Fruit fly (Drosophila melanogaster) whole organism, embryonic: ENCODE measurements around the gene Ubqn.

Experiments used
- Ada2b ChIP-seq: fragments of 200-800 bp; sonication (Bioruptor generic); IDR thresholded peaks from 2 replicates; pipeline ENCODE4 v1.3.6; 2022; ENCODE audit warnings: missing biosample characterization, missing genetic modification characterization
- CG10959 ChIP-seq: fragments of 200-800 bp; sonication (Bioruptor generic); IDR thresholded peaks from 2 replicates; pipeline ENCODE4 v1.3.6; 2022; ENCODE audit warnings: missing biosample characterization, missing genetic modification characterization
- CG11696 ChIP-seq: fragments of 200-800 bp; sonication (Bioruptor generic); IDR thresholded peaks from 2 replicates; pipeline ENCODE4 v1.3.6; 2022; ENCODE audit warnings: missing biosample characterization, missing genetic modification characterization
- CG11723 ChIP-seq: fragments of 200-800 bp; sonication (Bioruptor generic); optimal IDR thresholded peaks from 2 replicates; lab custom pipeline; 2017; ENCODE audit warnings: missing biosample characterization, mild to moderate bottlenecking, missing genetic modification characterization
- CG14710 ChIP-seq: fragments of 200-800 bp; sonication (Bioruptor generic); optimal IDR thresholded peaks from 3 replicates; lab custom pipeline; 2019; ENCODE audit warnings: missing biosample characterization, mild to moderate bottlenecking, missing genetic modification characterization, moderate library complexity
- CG16813 ChIP-seq: fragments of 200-800 bp; sonication (Bioruptor generic); IDR thresholded peaks from 3 replicates; pipeline ENCODE4 v1.3.6; 2022; ENCODE audit warnings: missing biosample characterization, missing genetic modification characterization; ENCODE audit not compliant: partially characterized antibody
- CG17186 ChIP-seq: fragments of 200-800 bp; sonication (Bioruptor generic); optimal IDR thresholded peaks from 3 replicates; lab custom pipeline; 2017; ENCODE audit warnings: missing biosample characterization, missing genetic modification reagents, missing genetic modification characterization
- CG17361 ChIP-seq: fragments of 200-800 bp; sonication (Bioruptor generic); IDR thresholded peaks from 3 replicates; pipeline ENCODE4 v1.3.6; 2022; ENCODE audit warnings: missing biosample characterization, missing genetic modification characterization
- CG17568 ChIP-seq: fragments of 200-800 bp; sonication (Bioruptor generic); optimal IDR thresholded peaks from 2 replicates; lab custom pipeline; 2018; ENCODE audit warnings: missing biosample characterization, mild to moderate bottlenecking, missing genetic modification characterization, moderate library complexity
- CG17829 ChIP-seq: fragments of 200-800 bp; optimal IDR thresholded peaks from 2 replicates; lab custom pipeline; 2019; ENCODE audit warnings: missing biosample characterization, mild to moderate bottlenecking, missing genetic modification characterization, moderate library complexity
- CG2712 ChIP-seq: fragments of 200-800 bp; optimal IDR thresholded peaks from 3 replicates; lab custom pipeline; 2019; ENCODE audit warnings: missing biosample characterization, mild to moderate bottlenecking, missing genetic modification characterization, moderate library complexity
- CG30020 ChIP-seq: fragments of 200-800 bp; optimal IDR thresholded peaks from 2 replicates; lab custom pipeline; 2019; ENCODE audit warnings: missing biosample characterization, mild to moderate bottlenecking, missing genetic modification characterization, moderate library complexity
- CG31365 ChIP-seq: fragments of 200-800 bp; sonication (Bioruptor generic); optimal IDR thresholded peaks from 2 replicates; lab custom pipeline; 2018; ENCODE audit warnings: missing biosample characterization, mild to moderate bottlenecking, missing genetic modification characterization
- CG32772 ChIP-seq: fragments of 200-800 bp; sonication (Bioruptor generic); IDR thresholded peaks from 2 replicates; pipeline ENCODE4 v1.3.6; 2022; ENCODE audit warnings: missing biosample characterization, missing genetic modification characterization
- CG4360 ChIP-seq: fragments of 200-800 bp; sonication (Bioruptor generic); IDR thresholded peaks from 2 replicates; pipeline ENCODE4 v1.3.6; 2022; ENCODE audit warnings: missing biosample characterization, missing genetic modification characterization
- CG43689 ChIP-seq: fragments of 200-800 bp; sonication (Bioruptor generic); IDR thresholded peaks from 2 replicates; pipeline ENCODE4 v1.3.6; 2022; ENCODE audit warnings: missing biosample characterization, missing genetic modification characterization
- CG4730 ChIP-seq: fragments of 200-800 bp; sonication (Bioruptor generic); IDR thresholded peaks from 2 replicates; pipeline ENCODE4 v1.3.6; 2022; ENCODE audit warnings: missing biosample characterization, missing genetic modification characterization
- CG4820 ChIP-seq: fragments of 200-800 bp; sonication (Bioruptor generic); optimal IDR thresholded peaks from 3 replicates; lab custom pipeline; 2016; ENCODE audit warnings: missing biosample characterization, missing genetic modification characterization
- CG5245 ChIP-seq: fragments of 200-800 bp; sonication (Bioruptor generic); optimal IDR thresholded peaks from 3 replicates; lab custom pipeline; 2016; ENCODE audit warnings: missing biosample characterization, missing genetic modification characterization
- CG6254 ChIP-seq: fragments of 200-800 bp; sonication (Bioruptor generic); optimal IDR thresholded peaks from 3 replicates; lab custom pipeline; 2017; ENCODE audit warnings: mild to moderate bottlenecking, missing biosample characterization, missing genetic modification reagents, missing genetic modification characterization
- CG6813 ChIP-seq: fragments of 200-800 bp; sonication (Bioruptor generic); optimal IDR thresholded peaks from 2 replicates; lab custom pipeline; 2017; ENCODE audit warnings: missing biosample characterization, missing genetic modification characterization, mild to moderate bottlenecking, moderate library complexity, missing genetic modification reagents
- CG9437 ChIP-seq: fragments of 200-800 bp; sonication (Bioruptor generic); optimal IDR thresholded peaks from 2 replicates; lab custom pipeline; 2018; ENCODE audit warnings: missing biosample characterization, mild to moderate bottlenecking, missing genetic modification characterization
- Dek ChIP-seq: fragments of 200-800 bp; sonication (Bioruptor generic); optimal IDR thresholded peaks from 3 replicates; lab custom pipeline; 2019; ENCODE audit warnings: missing biosample characterization, mild to moderate bottlenecking, missing genetic modification characterization, moderate library complexity
- Dll ChIP-seq: fragments of 200-800 bp; sonication (Bioruptor generic); IDR thresholded peaks from 4 replicates; pipeline ENCODE4 v1.3.6; 2022; ENCODE audit warnings: missing biosample characterization, missing genetic modification characterization; ENCODE audit not compliant: partially characterized antibody
- Eip74EF ChIP-seq, 2 experiments: fragments of 200-800 bp in 1 of 2; fragments of >200 bp in 1 of 2; sonication (Bioruptor generic) in 1 of 2; optimal IDR thresholded peaks; 2 replicates each; lab custom pipeline; 2017 to 2019; ENCODE audit warnings: missing biosample characterization in 2 of 2, missing genetic modification characterization in 2 of 2, mild to moderate bottlenecking in 1 of 2, moderate library complexity in 1 of 2
- Gug ChIP-seq: fragments of 200-800 bp; sonication (Bioruptor generic); IDR thresholded peaks from 4 replicates; pipeline ENCODE4 v1.3.6; 2022; ENCODE audit warnings: missing biosample characterization, missing genetic modification characterization
- H2.0 ChIP-seq: fragments of 200-800 bp; sonication (Bioruptor generic); IDR thresholded peaks from 2 replicates; pipeline ENCODE4 v1.3.6; 2022; ENCODE audit warnings: missing biosample characterization, missing genetic modification characterization
- Six4 ChIP-seq: fragments of 200-800 bp; sonication (Bioruptor generic); optimal IDR thresholded peaks from 2 replicates; lab custom pipeline; 2016; ENCODE audit warnings: missing biosample characterization, missing genetic modification characterization
- Sry-β ChIP-seq: fragments of 200-800 bp; sonication (Bioruptor generic); optimal IDR thresholded peaks from 2 replicates; lab custom pipeline; 2018; ENCODE audit warnings: missing biosample characterization, mild to moderate bottlenecking, missing genetic modification characterization, moderate library complexity
- Xbp1 ChIP-seq: fragments of 200-800 bp; sonication (Bioruptor generic); optimal IDR thresholded peaks from 3 replicates; lab custom pipeline; 2016; ENCODE audit warnings: missing biosample characterization, mild to moderate bottlenecking, missing genetic modification characterization
- ase ChIP-seq: fragments of 200-800 bp; sonication (Bioruptor generic); IDR thresholded peaks from 3 replicates; pipeline ENCODE4 v1.3.6; 2022; ENCODE audit warnings: missing biosample characterization, missing genetic modification characterization
- ato ChIP-seq: fragments of 200-800 bp; sonication (Bioruptor generic); IDR thresholded peaks from 2 replicates; pipeline ENCODE4 v1.3.6; 2022; ENCODE audit warnings: missing biosample characterization, missing genetic modification characterization; ENCODE audit not compliant: partially characterized antibody
- bab2 ChIP-seq: fragments of 200-800 bp; sonication (Bioruptor generic); optimal IDR thresholded peaks from 2 replicates; lab custom pipeline; 2016; ENCODE audit warnings: missing biosample characterization, missing genetic modification characterization
- bbx ChIP-seq: fragments of 200-800 bp; sonication (Bioruptor generic); IDR thresholded peaks from 2 replicates; pipeline ENCODE4 v1.3.6; 2022; ENCODE audit warnings: missing biosample characterization, missing genetic modification characterization; ENCODE audit not compliant: partially characterized antibody
- cg ChIP-seq: fragments of 200-800 bp; sonication (Bioruptor generic); optimal IDR thresholded peaks from 3 replicates; lab custom pipeline; 2019; ENCODE audit warnings: missing biosample characterization, mild to moderate bottlenecking, missing genetic modification characterization, moderate library complexity
- crc ChIP-seq: fragments of 200-800 bp; sonication (Bioruptor generic); optimal IDR thresholded peaks from 2 replicates; lab custom pipeline; 2016; ENCODE audit warnings: missing biosample characterization, missing genetic modification characterization
- fu2 ChIP-seq: fragments of 200-800 bp; sonication (Bioruptor generic); optimal IDR thresholded peaks from 2 replicates; lab custom pipeline; 2016; ENCODE audit warnings: missing biosample characterization, missing genetic modification characterization
- gcm ChIP-seq: fragments of 200-800 bp; sonication (Bioruptor generic); optimal IDR thresholded peaks from 2 replicates; lab custom pipeline; 2019; ENCODE audit warnings: missing biosample characterization, mild to moderate bottlenecking, missing genetic modification characterization, moderate library complexity
- gfzf ChIP-seq: fragments of 200-800 bp; sonication (Bioruptor generic); optimal IDR thresholded peaks from 2 replicates; lab custom pipeline; 2016; ENCODE audit warnings: missing biosample characterization, mild to moderate bottlenecking, missing genetic modification characterization, moderate library complexity
- grau ChIP-seq: fragments of 200-800 bp; optimal IDR thresholded peaks from 3 replicates; lab custom pipeline; 2019; ENCODE audit warnings: missing biosample characterization, mild to moderate bottlenecking, missing genetic modification characterization, moderate library complexity
- lbe ChIP-seq: fragments of 200-800 bp; sonication (Bioruptor generic); optimal IDR thresholded peaks from 2 replicates; lab custom pipeline; 2016; ENCODE audit warnings: missing biosample characterization, mild to moderate bottlenecking, missing genetic modification characterization
- odd ChIP-seq: fragments of 200-800 bp; sonication (Bioruptor generic); optimal IDR thresholded peaks from 2 replicates; lab custom pipeline; 2017; ENCODE audit warnings: missing biosample characterization, mild to moderate bottlenecking, missing genetic modification characterization
- onecut ChIP-seq: fragments of 200-800 bp; sonication (Bioruptor generic); IDR thresholded peaks from 2 replicates; pipeline ENCODE4 v1.3.6; 2022; ENCODE audit warnings: missing biosample characterization, missing genetic modification characterization
- pb ChIP-seq: fragments of 200-800 bp; sonication (Bioruptor generic); optimal IDR thresholded peaks from 3 replicates; lab custom pipeline; 2016; ENCODE audit warnings: missing biosample characterization, missing genetic modification characterization
- phol ChIP-seq: fragments of 200-800 bp; sonication (Bioruptor generic); optimal IDR thresholded peaks from 3 replicates; lab custom pipeline; 2018; ENCODE audit warnings: missing biosample characterization, mild to moderate bottlenecking, missing genetic modification characterization, moderate library complexity
- pzg ChIP-seq: fragments of 200-800 bp; sonication (Bioruptor generic); optimal IDR thresholded peaks from 3 replicates; lab custom pipeline; 2018; ENCODE audit warnings: missing biosample characterization, mild to moderate bottlenecking, missing genetic modification characterization, moderate library complexity
- ranshi ChIP-seq: fragments of 200-800 bp; sonication (Bioruptor generic); IDR thresholded peaks from 2 replicates; pipeline ENCODE4 v1.3.6; 2022; ENCODE audit warnings: missing biosample characterization, missing genetic modification characterization
- sug ChIP-seq: fragments of 200-800 bp; optimal IDR thresholded peaks from 2 replicates; lab custom pipeline; 2019; ENCODE audit warnings: missing biosample characterization, mild to moderate bottlenecking, missing genetic modification characterization, moderate library complexity
- tgo ChIP-seq: fragments of 200-800 bp; sonication (Bioruptor generic); IDR thresholded peaks from 3 replicates; pipeline ENCODE4 v1.3.6; 2022; ENCODE audit warnings: missing biosample characterization, missing genetic modification characterization
- unc-4 ChIP-seq: fragments of 200-800 bp; sonication (Bioruptor generic); IDR thresholded peaks from 2 replicates; pipeline ENCODE4 v1.3.6; 2022; ENCODE audit warnings: missing biosample characterization, missing genetic modification characterization; ENCODE audit not compliant: partially characterized antibody

Gene Ubqn

DNA sequence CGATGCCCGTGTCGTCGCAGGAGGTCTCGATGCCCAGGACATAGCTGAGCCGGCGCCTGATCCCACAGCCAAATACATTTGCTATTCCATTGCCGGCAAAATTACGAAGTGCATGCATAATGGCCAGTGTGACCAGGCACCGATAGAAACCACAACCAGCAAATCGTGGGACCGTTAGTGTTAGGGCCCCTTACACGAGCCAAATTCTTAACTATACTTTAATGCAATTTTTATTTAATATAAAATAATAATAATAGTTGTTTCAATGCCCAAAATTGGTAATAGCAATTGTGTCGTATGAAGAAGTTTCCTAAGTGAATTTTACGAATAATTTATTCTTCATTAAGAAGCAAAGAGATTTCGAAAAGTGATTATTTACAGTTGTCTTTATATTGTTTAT, 18.0 kb downstream of the Ubqn start, which contains the start of gene Tcs4 (continued):
- 0 out of 2 replicates have a peak, but pooled peaks have one; percentile 12 for TF ChIP-seq ranshi
- no peak for TF ChIP-seq CG4360 (GFP tag; lab: Robert Waterston, UW)
- TF ChIP-seq CG16813 (GFP tag; lab: Robert Waterston, UW), result peak; percentile 42; the same call in 2 of the 3 replicates
- peak; percentile 60; the same call in 1 of the 2 replicates for TF ChIP-seq bbx (GFP tag; lab: Robert Waterston, UW)
- TF ChIP-seq Ada2b (GFP tag; lab: Robert Waterston, UW), result no peak
- peak; percentile 46; the same call in 1 of the 2 replicates for TF ChIP-seq unc-4
- no peak for TF ChIP-seq cg (GFP tag; lab: Kevin White, UChicago)
- no peak for TF ChIP-seq H2.0 (GFP tag; lab: Robert Waterston, UW)
- no peak for TF ChIP-seq onecut (GFP tag; lab: Robert Waterston, UW)
- no peak for TF ChIP-seq ase (GFP tag; lab: Robert Waterston, UW)
- TF ChIP-seq CG43689 (GFP tag; lab: Robert Waterston, UW), result no peak
- peak; percentile 56 for TF ChIP-seq CG30020 (tag; lab: Kevin White, UChicago)
- TF ChIP-seq CG17361 (GFP tag; lab: Robert Waterston, UW), result 0 out of 3 replicates have a peak, but pooled peaks have one; percentile 33
- TF ChIP-seq fu2, result no peak
- no peak for TF ChIP-seq CG10959
- peak; percentile 60 for TF ChIP-seq CG2712 (tag; lab: Kevin White, UChicago)
- TF ChIP-seq tgo, result no peak
- no peak for TF ChIP-seq Eip74EF (GFP tag; optimal IDR thresholded peaks at IDR 0.05; lab: Kevin White, UChicago)
- peak; percentile 48 for TF ChIP-seq grau (tag; lab: Kevin White, UChicago)
- TF ChIP-seq bab2, result no peak
- no peak for TF ChIP-seq CG6813 (GFP tag; lab: Kevin White, UChicago)
- no peak for TF ChIP-seq CG11696 (GFP tag; lab: Robert Waterston, UW)
- TF ChIP-seq Six4, result no peak
- peak; percentile 60 for TF ChIP-seq phol (tag; lab: Kevin White, UChicago)
- peak; percentile 3 for TF ChIP-seq gcm (GFP tag; lab: Kevin White, UChicago)
- TF ChIP-seq CG9437 (GFP tag; lab: Kevin White, UChicago), result no peak
- peak; percentile 57 for TF ChIP-seq CG17829
- peak; percentile 15 for TF ChIP-seq Dek (tag; lab: Kevin White, UChicago)
- no peak for TF ChIP-seq sug (tag; lab: Kevin White, UChicago)
- TF ChIP-seq gfzf (GFP tag; lab: Kevin White, UChicago), result peak; percentile 63
- TF ChIP-seq pb (GFP tag; lab: Kevin White, UChicago), result no peak
- TF ChIP-seq pzg (GFP tag; lab: Kevin White, UChicago), result peak; percentile 43
- TF ChIP-seq odd (GFP tag; lab: Kevin White, UChicago), result no peak
- TF ChIP-seq CG4820 (GFP tag; lab: Kevin White, UChicago), result no peak
- TF ChIP-seq Gug (GFP tag; lab: Robert Waterston, UW), result no peak
- TF ChIP-seq crc (GFP tag; lab: Kevin White, UChicago), result no peak
- 0 out of 2 replicates have a peak, but pooled peaks have one; percentile 26 for TF ChIP-seq ato (GFP tag; lab: Robert Waterston, UW)
- TF ChIP-seq lbe (GFP tag; lab: Kevin White, UChicago), result peak; percentile 1
- TF ChIP-seq Dll (GFP tag; lab: Robert Waterston, UW), result peak; percentile 59; the same call in 2 of the 4 replicates
- TF ChIP-seq CG11723 (GFP tag; lab: Kevin White, UChicago), result no peak
- TF ChIP-seq Xbp1 (GFP tag; lab: Kevin White, UChicago), result peak; percentile 42
- TF ChIP-seq CG31365 (tag; lab: Kevin White, UChicago), result no peak
- TF ChIP-seq CG32772, result no peak
- TF ChIP-seq CG5245 (GFP tag; lab: Kevin White, UChicago), result no peak
- no peak for TF ChIP-seq CG6254
- TF ChIP-seq Sry-β (GFP tag; lab: Kevin White, UChicago), result no peak
- peak; percentile 49 for TF ChIP-seq CG14710 (tag; lab: Kevin White, UChicago)
- TF ChIP-seq CG4730 (GFP tag; lab: Robert Waterston, UW), result no peak
- TF ChIP-seq CG17186 (GFP tag; lab: Kevin White, UChicago), result no peak
- no peak for TF ChIP-seq CG17568 (GFP tag; lab: Kevin White, UChicago)
